Worm (Caenorhabditis elegans): ENCODE results near the gene C15H11.10.

C15H11.10 gene

DNA sequence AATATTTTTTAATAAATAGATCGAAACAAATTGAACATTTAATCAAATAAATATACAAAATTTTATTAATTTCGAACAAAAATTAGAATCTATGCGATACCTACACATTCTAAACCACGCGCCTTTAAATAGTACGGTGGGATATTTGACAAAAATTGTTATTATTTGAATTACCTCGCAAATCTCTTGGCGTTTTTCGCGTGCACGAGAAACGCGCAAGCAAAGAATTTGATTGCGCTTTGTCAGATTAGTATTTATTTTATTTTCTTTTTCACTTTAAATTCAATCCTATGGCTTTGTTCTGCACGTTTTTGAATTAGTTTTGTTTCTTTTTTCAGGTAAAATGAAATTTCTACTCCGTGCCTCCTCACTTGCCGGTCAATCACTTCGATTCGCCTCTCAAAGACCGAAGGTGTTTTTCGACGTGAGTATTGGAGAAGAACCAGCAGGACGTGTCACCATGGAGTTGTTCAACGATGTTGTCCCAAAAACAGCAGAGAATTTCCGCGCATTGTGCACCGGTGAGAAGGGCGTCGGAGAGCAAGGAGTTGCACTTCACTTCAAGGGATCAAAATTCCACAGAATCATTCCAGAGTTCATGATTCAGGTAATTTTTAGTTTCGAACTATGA, 36.1 kb upstream of the C15H11.10 start, which contains the start of gene cyn-1:
cyn-1 (plus strand) TSS at position 339 of the 631 bp plus-strand sequence.
- TF ChIP-seq F13C5.2 (tag; optimal IDR thresholded peaks at IDR 0.05) (peak; percentile 61), aly-1 (tag; optimal IDR thresholded peaks at IDR 0.05) (no peak), pes-1 (GFP tag; IDR thresholded peaks at IDR 0.05) (0 out of 2 replicates have a peak, but pooled peaks have one; percentile 36)

DNA sequence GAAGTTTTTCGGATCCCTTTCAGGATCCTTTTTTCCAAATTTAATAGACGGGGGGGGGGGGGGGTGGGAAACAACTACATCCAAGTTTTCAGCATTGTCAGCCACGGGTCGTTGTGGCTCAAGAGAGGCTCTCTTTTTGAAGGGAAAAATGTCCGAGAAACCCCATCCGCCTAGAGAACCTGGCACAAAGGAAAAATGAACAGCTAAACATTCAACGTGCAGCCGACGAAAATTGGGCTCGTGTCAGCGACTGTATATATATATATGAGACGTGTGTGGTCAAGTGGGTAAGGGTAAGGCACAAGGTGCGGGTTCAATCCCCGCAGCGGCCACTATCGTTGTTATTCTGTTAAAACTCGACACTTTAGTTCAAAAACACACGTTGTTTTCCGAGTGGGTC, 33.4 kb upstream of the C15H11.10 start, which contains the start of gene Y49A3A.4:
Y49A3A.4 (minus strand) TSS at position 314 of the 400 bp plus-strand sequence.
- TF ChIP-seq ceh-36 (tag; optimal IDR thresholded peaks at IDR 0.05) (no peak), hmg-4 (GFP tag; optimal IDR thresholded peaks at IDR 0.05) (no peak), B0310.2 (tag; optimal IDR thresholded peaks at IDR 0.05) (no peak), aly-1 (tag; optimal IDR thresholded peaks at IDR 0.05) (no peak), tra-4 (tag; optimal IDR thresholded peaks at IDR 0.05) (no peak), hmbx-1 (tag; optimal IDR thresholded peaks at IDR 0.05) (no peak), tbx-37 (GFP tag; conservative IDR thresholded peaks at IDR 0.05) (no peak), pes-1 (GFP tag; IDR thresholded peaks at IDR 0.05) (no peak), ets-7 (tag; optimal IDR thresholded peaks at IDR 0.05) (no peak), flt-1 (GFP tag; IDR thresholded peaks at IDR 0.05) (no peak), ama-1 (optimal IDR thresholded peaks at IDR 0.05) (no peak), scrt-1 (GFP tag; IDR thresholded peaks at IDR 0.05) (no peak)

DNA sequence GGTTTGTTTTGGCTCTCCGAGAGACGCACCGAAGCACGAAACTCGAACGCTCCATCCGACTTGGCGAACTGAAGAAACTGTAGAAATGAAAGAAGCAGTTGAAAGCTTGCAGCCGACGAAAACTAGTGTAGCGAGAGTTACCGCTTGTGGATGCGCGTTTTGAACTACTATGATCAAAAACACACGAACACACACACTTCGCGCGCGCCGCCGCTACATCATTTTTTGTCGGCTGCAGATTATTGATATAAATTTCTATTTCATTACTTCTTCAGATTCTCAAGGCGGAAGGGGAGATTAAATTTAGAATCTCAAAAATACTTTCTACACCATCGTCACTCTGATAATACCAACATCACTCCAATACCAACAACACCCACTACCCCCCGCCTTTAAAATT, 30.0 kb upstream of the C15H11.10 start:
- no peak for TF ChIP-seq pes-1 (GFP tag; IDR thresholded peaks at IDR 0.05)
- no peak for TF ChIP-seq tbx-11 (GFP tag; IDR thresholded peaks at IDR 0.05)
- no peak for TF ChIP-seq hmg-4 (GFP tag; optimal IDR thresholded peaks at IDR 0.05)

DNA sequence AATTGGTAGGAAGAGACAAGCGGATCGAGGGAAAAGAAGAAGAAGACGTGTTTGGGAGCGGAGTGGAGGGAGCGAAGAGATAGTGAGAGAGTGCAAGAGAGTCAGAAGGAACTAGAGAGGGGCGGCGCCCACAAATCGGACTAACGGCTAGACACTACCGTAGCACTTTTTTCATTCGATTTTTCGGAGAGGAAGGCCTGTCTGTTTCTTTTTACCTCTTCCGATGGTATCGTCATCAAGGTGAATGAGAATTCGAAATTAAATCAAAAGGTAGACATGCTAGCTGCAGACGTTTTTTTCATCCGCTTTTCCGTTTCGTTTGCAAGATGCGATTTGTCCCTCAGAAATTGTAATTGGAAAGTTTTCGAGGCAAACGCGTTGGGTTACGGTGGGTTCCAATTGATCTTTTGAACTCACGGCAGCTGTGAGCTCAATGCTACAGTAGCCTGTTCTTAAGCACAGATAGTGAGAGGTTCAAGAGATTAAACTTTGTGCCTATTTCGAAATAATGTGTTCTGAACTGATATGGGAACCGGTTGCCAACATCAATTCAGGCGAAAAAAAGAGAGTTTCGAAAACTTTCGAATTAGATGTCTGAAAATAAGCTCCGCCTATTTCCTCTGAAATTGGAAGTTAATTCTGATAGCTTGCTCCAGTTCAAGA, 27.2 kb upstream of the C15H11.10 start:
- no peak for TF ChIP-seq F13C5.2 (tag; optimal IDR thresholded peaks at IDR 0.05)
- TF ChIP-seq flt-1 (GFP tag; IDR thresholded peaks at IDR 0.05), result no peak
- no peak for TF ChIP-seq aly-1 (tag; optimal IDR thresholded peaks at IDR 0.05)
- TF ChIP-seq sea-1 (GFP tag; conservative IDR thresholded peaks at IDR 0.05), result no peak
- TF ChIP-seq ceh-13 (GFP tag; optimal IDR thresholded peaks at IDR 0.05), result no peak
- TF ChIP-seq scrt-1 (GFP tag; IDR thresholded peaks at IDR 0.05), result no peak
- no peak for TF ChIP-seq B0310.2 (tag; optimal IDR thresholded peaks at IDR 0.05)

- TF ChIP-seq aly-1 (tag; optimal IDR thresholded peaks at IDR 0.05) (peak; percentile 16), tra-4 (tag; optimal IDR thresholded peaks at IDR 0.05) (no peak)
These were observed 25.4 kb upstream of the C15H11.10 start for ce11 chrV:14366487-14366962.

DNA sequence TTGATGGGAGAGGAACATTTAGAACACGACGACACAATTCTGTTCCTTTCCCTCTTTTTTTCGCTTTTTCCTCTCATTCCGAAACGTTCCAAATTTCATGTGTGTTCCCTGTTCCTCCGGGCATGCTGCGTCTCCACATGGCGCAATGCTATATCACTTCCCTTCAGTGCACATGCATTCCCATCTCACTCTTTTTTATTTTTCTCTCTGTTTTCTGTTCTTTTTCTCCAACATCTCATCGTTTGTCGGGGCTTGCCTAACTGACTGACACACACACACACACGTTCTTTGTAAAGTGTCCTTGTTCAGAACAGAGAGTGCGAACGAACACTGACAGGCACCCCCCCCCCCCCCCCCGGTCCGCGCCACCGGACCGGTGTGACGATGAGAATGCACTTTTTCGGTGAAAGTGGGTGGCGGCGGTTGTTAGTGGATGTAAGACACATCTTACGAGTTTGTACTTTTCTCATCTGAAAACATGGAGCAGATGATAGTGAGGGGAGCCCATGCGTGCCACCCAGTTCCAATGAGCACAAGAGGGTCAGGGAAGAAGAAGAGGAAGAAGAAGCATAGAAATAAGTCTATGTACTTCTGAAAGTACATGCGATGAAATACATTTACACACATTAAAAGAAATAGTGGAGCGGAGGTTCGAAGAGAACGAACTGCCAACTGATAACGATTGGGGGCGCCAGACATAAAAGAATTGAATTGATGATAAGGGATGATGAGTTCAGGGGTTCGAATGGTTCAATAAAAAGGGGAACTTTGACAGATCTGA, 23.5 kb upstream of the C15H11.10 start:
- TF ChIP-seq hmg-4 (GFP tag; optimal IDR thresholded peaks at IDR 0.05) (no peak), pes-1 (GFP tag; IDR thresholded peaks at IDR 0.05) (no peak), tbx-37 (GFP tag; conservative IDR thresholded peaks at IDR 0.05) (no peak)

ce11 chrV:14369412-14369811, 22.5 kb upstream of the C15H11.10 start:
- TF ChIP-seq hnd-1 (tag; optimal IDR thresholded peaks at IDR 0.05) (no peak), hmbx-1 (tag; optimal IDR thresholded peaks at IDR 0.05) (no peak), tbx-11 (GFP tag; IDR thresholded peaks at IDR 0.05) (no peak), pes-1 (GFP tag; IDR thresholded peaks at IDR 0.05) (no peak), aly-1 (tag; optimal IDR thresholded peaks at IDR 0.05) (no peak), B0310.2 (tag; optimal IDR thresholded peaks at IDR 0.05) (no peak), sea-1 (GFP tag; conservative IDR thresholded peaks at IDR 0.05) (no peak), flt-1 (GFP tag; IDR thresholded peaks at IDR 0.05) (no peak), scrt-1 (GFP tag; IDR thresholded peaks at IDR 0.05) (no peak), ets-7 (tag; optimal IDR thresholded peaks at IDR 0.05) (no peak), tra-4 (tag; optimal IDR thresholded peaks at IDR 0.05) (no peak), ceh-13 (GFP tag; optimal IDR thresholded peaks at IDR 0.05) (no peak)

DNA sequence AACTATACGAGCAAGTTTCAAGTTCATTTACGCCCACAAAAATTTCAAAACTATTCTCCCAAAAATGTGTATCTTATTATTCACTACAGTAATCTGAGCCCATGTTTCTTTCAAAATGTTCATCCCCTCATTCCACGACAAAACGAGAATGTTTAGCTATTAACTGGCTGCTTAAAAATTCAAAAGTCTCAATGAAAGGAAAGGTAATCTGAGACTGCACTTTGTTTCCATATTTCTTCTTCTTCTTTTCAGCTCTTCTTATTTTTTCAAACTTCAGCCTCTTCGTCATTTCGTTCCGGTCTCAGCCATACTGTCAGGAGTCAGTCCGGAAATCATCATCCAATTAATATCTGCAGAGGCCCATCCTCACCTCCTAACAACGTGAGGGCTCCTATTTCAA, 19.2 kb upstream of the C15H11.10 start, which contains the start of gene unc-39:
unc-39 (plus strand) TSS at position 301 of the 400 bp plus-strand sequence.
- no peak for TF ChIP-seq sea-1 (GFP tag; conservative IDR thresholded peaks at IDR 0.05)
- TF ChIP-seq pes-1 (GFP tag; IDR thresholded peaks at IDR 0.05), result no peak
- TF ChIP-seq tbx-37 (GFP tag; conservative IDR thresholded peaks at IDR 0.05), result no peak
- TF ChIP-seq ceh-36 (tag; optimal IDR thresholded peaks at IDR 0.05), result no peak
- no peak for TF ChIP-seq F13C5.2 (tag; optimal IDR thresholded peaks at IDR 0.05)
- no peak for TF ChIP-seq flt-1 (GFP tag; IDR thresholded peaks at IDR 0.05)
- TF ChIP-seq ets-7 (tag; optimal IDR thresholded peaks at IDR 0.05), result no peak
- TF ChIP-seq B0310.2 (tag; optimal IDR thresholded peaks at IDR 0.05), result no peak
- no peak for TF ChIP-seq hmg-4 (GFP tag; optimal IDR thresholded peaks at IDR 0.05)
- TF ChIP-seq ceh-13 (GFP tag; optimal IDR thresholded peaks at IDR 0.05), result no peak
- TF ChIP-seq tra-4 (tag; optimal IDR thresholded peaks at IDR 0.05), result no peak
- no peak for TF ChIP-seq ama-1 (optimal IDR thresholded peaks at IDR 0.05)
- TF ChIP-seq hnd-1 (tag; optimal IDR thresholded peaks at IDR 0.05), result no peak
- TF ChIP-seq aly-1 (tag; optimal IDR thresholded peaks at IDR 0.05), result no peak
- TF ChIP-seq scrt-1 (GFP tag; IDR thresholded peaks at IDR 0.05), result no peak
- TF ChIP-seq hmbx-1 (tag; optimal IDR thresholded peaks at IDR 0.05), result no peak
